Fruit fly (Drosophila melanogaster) whole organism, embryonic: ENCODE data around the gene Ogdh.

Experiments used
- Awh ChIP-seq: fragments of 200-800 bp; sonication (Bioruptor generic); IDR thresholded peaks from 2 replicates; pipeline ENCODE4, ENCODE4 v1.3.6; 2022; ENCODE audit warnings: missing biosample characterization, missing genetic modification characterization
- B-H2 ChIP-seq: fragments of 200-800 bp; sonication (Bioruptor generic); optimal IDR thresholded peaks from 2 replicates; lab custom pipeline; 2018; ENCODE audit warnings: missing biosample characterization, mild to moderate bottlenecking, missing genetic modification characterization
- CG10431 ChIP-seq: fragments of 200-800 bp; sonication (Bioruptor generic); optimal IDR thresholded peaks from 3 replicates; lab custom pipeline; 2018; ENCODE audit warnings: missing biosample characterization, mild to moderate bottlenecking, missing genetic modification characterization
- CG11093 ChIP-seq: fragments of 200-800 bp; sonication (Bioruptor generic); IDR thresholded peaks from 3 replicates; pipeline ENCODE4 v1.3.6; 2022; ENCODE audit warnings: missing biosample characterization, missing genetic modification characterization
- CG11723 ChIP-seq: fragments of 200-800 bp; sonication (Bioruptor generic); optimal IDR thresholded peaks from 2 replicates; lab custom pipeline; 2017; ENCODE audit warnings: missing biosample characterization, mild to moderate bottlenecking, missing genetic modification characterization
- CG1233 ChIP-seq: fragments of 200-800 bp; sonication (Bioruptor generic); optimal IDR thresholded peaks from 4 replicates; lab custom pipeline; 2018; ENCODE audit warnings: missing biosample characterization, mild to moderate bottlenecking, missing genetic modification characterization
- CG12391 ChIP-seq: fragments of 200-800 bp; sonication (Bioruptor generic); optimal IDR thresholded peaks from 3 replicates; lab custom pipeline; 2018; ENCODE audit warnings: missing biosample characterization, mild to moderate bottlenecking, missing genetic modification characterization, moderate library complexity
- CG15269 ChIP-seq: fragments of 200-800 bp; sonication (Bioruptor generic); optimal IDR thresholded peaks from 2 replicates; lab custom pipeline; 2018; ENCODE audit warnings: missing biosample characterization, mild to moderate bottlenecking, missing genetic modification characterization, moderate library complexity
- CG1647 ChIP-seq: fragments of 200-800 bp; sonication (Bioruptor generic); optimal IDR thresholded peaks from 3 replicates; lab custom pipeline; 2016; ENCODE audit warnings: missing biosample characterization, missing genetic modification characterization
- CG16815 ChIP-seq: fragments of 200-800 bp; sonication (Bioruptor generic); optimal IDR thresholded peaks from 3 replicates; lab custom pipeline; 2017; ENCODE audit warnings: missing biosample characterization, mild to moderate bottlenecking, missing genetic modification characterization
- CG17186 ChIP-seq: fragments of 200-800 bp; sonication (Bioruptor generic); optimal IDR thresholded peaks from 3 replicates; lab custom pipeline; 2017; ENCODE audit warnings: missing biosample characterization, missing genetic modification reagents, missing genetic modification characterization
- CG17359 ChIP-seq: fragments of 200-800 bp; sonication (Bioruptor generic); optimal IDR thresholded peaks from 3 replicates; lab custom pipeline; 2018; ENCODE audit warnings: missing biosample characterization, mild to moderate bottlenecking, missing genetic modification characterization, moderate library complexity
- CG17361 ChIP-seq: fragments of 200-800 bp; sonication (Bioruptor generic); IDR thresholded peaks from 3 replicates; pipeline ENCODE4 v1.3.6; 2022; ENCODE audit warnings: missing biosample characterization, missing genetic modification characterization
- CG33557 ChIP-seq: fragments of 200-800 bp; sonication (Bioruptor generic); optimal IDR thresholded peaks from 2 replicates; lab custom pipeline; 2019; ENCODE audit warnings: missing biosample characterization, mild to moderate bottlenecking, missing genetic modification characterization, moderate library complexity
- CG3995 ChIP-seq: fragments of 200-800 bp; sonication (Bioruptor generic); optimal IDR thresholded peaks from 3 replicates; lab custom pipeline; 2016; ENCODE audit warnings: missing biosample characterization, missing genetic modification characterization
- CG43689 ChIP-seq: fragments of 200-800 bp; sonication (Bioruptor generic); IDR thresholded peaks from 2 replicates; pipeline ENCODE4 v1.3.6; 2022; ENCODE audit warnings: missing biosample characterization, missing genetic modification characterization
- CG5245 ChIP-seq: fragments of 200-800 bp; sonication (Bioruptor generic); optimal IDR thresholded peaks from 3 replicates; lab custom pipeline; 2016; ENCODE audit warnings: missing biosample characterization, missing genetic modification characterization
- CG7271 ChIP-seq: fragments of 200-800 bp; sonication (Bioruptor generic); optimal IDR thresholded peaks from 2 replicates; lab custom pipeline; 2018; ENCODE audit warnings: missing biosample characterization, mild to moderate bottlenecking, missing genetic modification characterization, moderate library complexity
- CG7745 ChIP-seq: fragments of 200-800 bp; sonication (Bioruptor generic); optimal IDR thresholded peaks from 2 replicates; lab custom pipeline; 2018; ENCODE audit warnings: missing biosample characterization, mild to moderate bottlenecking, missing genetic modification characterization, moderate library complexity
- CG7987 ChIP-seq: fragments of 200-800 bp; sonication (Bioruptor generic); optimal IDR thresholded peaks from 2 replicates; lab custom pipeline; 2018; ENCODE audit warnings: missing biosample characterization, mild to moderate bottlenecking, missing genetic modification characterization, moderate library complexity
- CG8089 ChIP-seq: fragments of 200-800 bp; sonication (Bioruptor generic); optimal IDR thresholded peaks from 3 replicates; lab custom pipeline; 2016; ENCODE audit warnings: missing biosample characterization, missing genetic modification characterization
- D ChIP-seq, 2 experiments: fragments of 200-800 bp in 1 of 2; fragments of >200 bp in 1 of 2; sonication (Bioruptor generic) in 1 of 2; optimal IDR thresholded peaks; 2 replicates in 1 of 2; 3 replicates in 1 of 2; lab custom pipeline; 2017; ENCODE audit warnings: mild to moderate bottlenecking in 1 of 2, missing biosample characterization in 1 of 2, missing genetic modification characterization in 1 of 2, missing genetic modification reagents in 1 of 2
- Dref ChIP-seq: fragments of 200-800 bp; sonication (Bioruptor generic); IDR thresholded peaks from 2 replicates; pipeline ENCODE4 v1.3.6; 2022; ENCODE audit warnings: missing biosample characterization, missing genetic modification characterization
- Drgx ChIP-seq: fragments of 200-800 bp; sonication (Bioruptor generic); IDR thresholded peaks from 2 replicates; pipeline ENCODE4 v1.3.6; 2022; ENCODE audit warnings: missing biosample characterization, missing genetic modification characterization
- Fer1 ChIP-seq: fragments of 200-800 bp; sonication (Bioruptor generic); optimal IDR thresholded peaks from 2 replicates; lab custom pipeline; 2017; ENCODE audit warnings: missing biosample characterization, mild to moderate bottlenecking, missing genetic modification characterization
- H15 ChIP-seq: fragments of 200-800 bp; sonication (Bioruptor generic); IDR thresholded peaks from 3 replicates; pipeline ENCODE4 v1.3.6; 2022; ENCODE audit warnings: missing biosample characterization, missing genetic modification characterization
- HHEX ChIP-seq: fragments of 200-800 bp; sonication (Bioruptor generic); optimal IDR thresholded peaks from 3 replicates; lab custom pipeline; 2017; ENCODE audit warnings: missing biosample characterization, mild to moderate bottlenecking, missing genetic modification characterization, missing genetic modification reagents
- Lpt ChIP-seq: fragments of >200 bp; optimal IDR thresholded peaks from 2 replicates; lab custom pipeline; 2018; ENCODE audit warnings: missing biosample characterization, missing genetic modification characterization
- Oaz ChIP-seq: fragments of 200-800 bp; sonication (Bioruptor generic); IDR thresholded peaks from 2 replicates; pipeline ENCODE4 v1.3.6; 2022; ENCODE audit warnings: missing biosample characterization, missing genetic modification characterization
- Side ChIP-seq: fragments of 200-800 bp; sonication (Bioruptor generic); optimal IDR thresholded peaks from 2 replicates; lab custom pipeline; 2016; ENCODE audit warnings: missing biosample characterization, missing genetic modification characterization
- Sox100B ChIP-seq: fragments of 200-800 bp; sonication (Bioruptor generic); optimal IDR thresholded peaks from 3 replicates; lab custom pipeline; 2018; ENCODE audit warnings: missing biosample characterization, mild to moderate bottlenecking, missing genetic modification characterization
- Sry-β ChIP-seq: fragments of 200-800 bp; sonication (Bioruptor generic); optimal IDR thresholded peaks from 2 replicates; lab custom pipeline; 2018; ENCODE audit warnings: missing biosample characterization, mild to moderate bottlenecking, missing genetic modification characterization, moderate library complexity
- ap ChIP-seq: fragments of 200-800 bp; sonication (Bioruptor generic); IDR thresholded peaks from 2 replicates; pipeline ENCODE4 v1.3.6; 2022; ENCODE audit warnings: missing biosample characterization, missing genetic modification characterization
- ato ChIP-seq: fragments of 200-800 bp; sonication (Bioruptor generic); IDR thresholded peaks from 2 replicates; pipeline ENCODE4 v1.3.6; 2022; ENCODE audit warnings: missing biosample characterization, missing genetic modification characterization; ENCODE audit not compliant: partially characterized antibody
- eyg ChIP-seq: fragments of 200-800 bp; sonication (Bioruptor generic); optimal IDR thresholded peaks from 3 replicates; lab custom pipeline; 2016; ENCODE audit warnings: missing biosample characterization, missing genetic modification characterization
- fru ChIP-seq: fragments of >200 bp; optimal IDR thresholded peaks from 2 replicates; lab custom pipeline; 2017
- jigr1 ChIP-seq: fragments of 200-800 bp; sonication (Bioruptor generic); IDR thresholded peaks from 3 replicates; pipeline ENCODE4 v1.3.6; 2022; ENCODE audit warnings: missing biosample characterization, missing genetic modification characterization
- nau ChIP-seq: fragments of 200-800 bp; sonication (Bioruptor generic); optimal IDR thresholded peaks from 3 replicates; lab custom pipeline; 2017; ENCODE audit warnings: missing biosample characterization, mild to moderate bottlenecking, missing genetic modification characterization, missing genetic modification reagents
- pan ChIP-seq, 4 experiments: fragments of >200 bp in 3 of 4; fragments of 200-800 bp in 1 of 4; sonication (Bioruptor generic) in 1 of 4; optimal IDR thresholded peaks in 3 of 4; IDR thresholded peaks in 1 of 4; 2 replicates each; pipeline versions ENCODE4 v1.3.6 to Lab custom; 2017 to 2022; ENCODE audit warnings: missing biosample characterization in 2 of 4, missing genetic modification characterization in 2 of 4, mixed read lengths in 1 of 4
- phol ChIP-seq: fragments of 200-800 bp; sonication (Bioruptor generic); optimal IDR thresholded peaks from 3 replicates; lab custom pipeline; 2018; ENCODE audit warnings: missing biosample characterization, mild to moderate bottlenecking, missing genetic modification characterization, moderate library complexity
- prd ChIP-seq, 3 experiments: fragments of >200 bp in 2 of 3; fragments of 200-800 bp in 1 of 3; sonication (Bioruptor generic) in 1 of 3; optimal IDR thresholded peaks in 2 of 3; IDR thresholded peaks in 1 of 3; 2 replicates in 2 of 3; 3 replicates in 1 of 3; pipeline versions ENCODE4 v1.3.6 to Lab custom; 2017 to 2022; ENCODE audit warnings: missing biosample characterization in 1 of 3, missing genetic modification characterization in 1 of 3
- psq ChIP-seq: fragments of 200-800 bp; sonication (Bioruptor generic); optimal IDR thresholded peaks from 2 replicates; lab custom pipeline; 2017; ENCODE audit warnings: missing biosample characterization, missing genetic modification characterization
- pzg ChIP-seq: fragments of 200-800 bp; sonication (Bioruptor generic); optimal IDR thresholded peaks from 3 replicates; lab custom pipeline; 2018; ENCODE audit warnings: missing biosample characterization, mild to moderate bottlenecking, missing genetic modification characterization, moderate library complexity
- stwl ChIP-seq: fragments of 200-800 bp; sonication (Bioruptor generic); optimal IDR thresholded peaks from 3 replicates; lab custom pipeline; 2018; ENCODE audit warnings: missing biosample characterization, mild to moderate bottlenecking, missing genetic modification characterization, moderate library complexity
- tna ChIP-seq: fragments of 200-800 bp; sonication (Bioruptor generic); IDR thresholded peaks from 2 replicates; pipeline ENCODE4 v1.3.6; 2022; ENCODE audit warnings: missing biosample characterization, missing genetic modification characterization; ENCODE audit not compliant: partially characterized antibody
- trem ChIP-seq: fragments of 200-800 bp; optimal IDR thresholded peaks from 3 replicates; lab custom pipeline; 2019; ENCODE audit warnings: missing biosample characterization, mild to moderate bottlenecking, missing genetic modification characterization, moderate library complexity
- wdn ChIP-seq: fragments of 200-800 bp; sonication (Bioruptor generic); IDR thresholded peaks from 2 replicates; pipeline ENCODE4 v1.3.6; 2022; ENCODE audit warnings: missing biosample characterization, missing genetic modification characterization

Ogdh gene

dm6 chr3L:16956768-16957533, 2.3 kb downstream of the Ogdh start (continued):
- peak; percentile 21 for TF ChIP-seq eyg (GFP tag; lab: Kevin White, UChicago)
- peak; percentile 26 for TF ChIP-seq CG1647 (GFP tag; lab: Kevin White, UChicago)
- peak; percentile 82 for TF ChIP-seq CG12391 (tag; lab: Kevin White, UChicago)
- TF ChIP-seq CG5245 (GFP tag; lab: Kevin White, UChicago) = peak; percentile 23
- TF ChIP-seq stwl (tag; lab: Kevin White, UChicago) = no peak
- no peak for TF ChIP-seq Lpt (GFP tag; lab: Kevin White, UChicago)
- no peak for TF ChIP-seq CG7987 (GFP tag; lab: Kevin White, UChicago)
- TF ChIP-seq CG17186 = no peak
- no peak for TF ChIP-seq CG3995 (GFP tag; lab: Kevin White, UChicago)
- no peak for TF ChIP-seq CG7271
- no peak for TF ChIP-seq CG1233 (GFP tag; lab: Kevin White, UChicago)
- peak; percentile 86 for TF ChIP-seq CG15269 (tag; lab: Kevin White, UChicago)
- TF ChIP-seq Sry-β (GFP tag; lab: Kevin White, UChicago) = no peak
- no peak for TF ChIP-seq D (optimal IDR thresholded peaks at IDR 0.05; lab: Kevin White, UChicago)
- peak; percentile 57 for TF ChIP-seq D (GFP tag; optimal IDR thresholded peaks at IDR 0.05; lab: Kevin White, UChicago)
- no peak for TF ChIP-seq CG7745
- TF ChIP-seq jigr1 = no peak
- TF ChIP-seq CG43689 (GFP tag; lab: Robert Waterston, UW) = no peak
- peak; percentile 65; the same call in 1 of the 2 replicates for TF ChIP-seq wdn (GFP tag; lab: Robert Waterston, UW)
- TF ChIP-seq CG11723 (GFP tag; lab: Kevin White, UChicago) = no peak
- TF ChIP-seq CG17361 (GFP tag; lab: Robert Waterston, UW) = peak; percentile 80
- no peak for TF ChIP-seq pan (optimal IDR thresholded peaks at IDR 0.05; lab: Kevin White, UChicago)
- peak in 1 of 2 experiments; percentile 86 for TF ChIP-seq pan (GFP tag; optimal IDR thresholded peaks at IDR 0.05 in 1 of 2, IDR thresholded peaks at IDR 0.05 in 1 of 2)
- no peak for TF ChIP-seq CG10431
- no peak for TF ChIP-seq ato
- TF ChIP-seq CG8089 = no peak
- no peak for TF ChIP-seq prd (optimal IDR thresholded peaks at IDR 0.05; lab: Kevin White, UChicago)
- TF ChIP-seq prd (GFP tag; IDR thresholded peaks at IDR 0.05; lab: Robert Waterston, UW) = peak; percentile 78
- peak; percentile 52 for TF ChIP-seq HHEX
- TF ChIP-seq CG16815 = peak; percentile 30
- TF ChIP-seq Dref (GFP tag; lab: Robert Waterston, UW) = 0 out of 2 replicates have a peak, but pooled peaks have one; percentile 6
- peak; percentile 37 for TF ChIP-seq Side (GFP tag; lab: Kevin White, UChicago)
- TF ChIP-seq ap (GFP tag; lab: Robert Waterston, UW) = peak; percentile 62
- peak; percentile 70 for TF ChIP-seq Sox100B (GFP tag; lab: Kevin White, UChicago)
- peak; percentile 42; the same call in 1 of the 2 replicates for TF ChIP-seq Oaz (GFP tag; lab: Robert Waterston, UW)
- TF ChIP-seq fru (lab: Kevin White, UChicago) = no peak
- TF ChIP-seq H15 (GFP tag; lab: Robert Waterston, UW) = peak; percentile 55; the same call in 1 of the 3 replicates
- peak; percentile 4 for TF ChIP-seq psq (GFP tag; lab: Kevin White, UChicago)
- TF ChIP-seq CG17359 (tag; lab: Kevin White, UChicago) = peak; percentile 63
- peak; percentile 38 for TF ChIP-seq nau (GFP tag; lab: Kevin White, UChicago)
- TF ChIP-seq B-H2 (GFP tag; lab: Kevin White, UChicago) = peak; percentile 21
- TF ChIP-seq phol (tag; lab: Kevin White, UChicago) = peak; percentile 61
- TF ChIP-seq pzg (GFP tag; lab: Kevin White, UChicago) = no peak
- TF ChIP-seq CG33557 (GFP tag; lab: Kevin White, UChicago) = no peak
- TF ChIP-seq Fer1 (GFP tag; lab: Kevin White, UChicago) = peak; percentile 69
- TF ChIP-seq Awh (GFP tag; lab: Robert Waterston, UW) = peak; percentile 69; the same call in 1 of the 2 replicates
- peak; percentile 45; the same call in 1 of the 3 replicates for TF ChIP-seq CG11093 (GFP tag; lab: Robert Waterston, UW)
- no peak for TF ChIP-seq tna (GFP tag; lab: Robert Waterston, UW)
- peak; percentile 48; the same call in 1 of the 2 replicates for TF ChIP-seq Drgx (GFP tag; lab: Robert Waterston, UW)
- TF ChIP-seq trem = peak; percentile 17
